Fruit fly (Drosophila melanogaster): ENCODE measurements around the gene skd.

The skd gene

DNA sequence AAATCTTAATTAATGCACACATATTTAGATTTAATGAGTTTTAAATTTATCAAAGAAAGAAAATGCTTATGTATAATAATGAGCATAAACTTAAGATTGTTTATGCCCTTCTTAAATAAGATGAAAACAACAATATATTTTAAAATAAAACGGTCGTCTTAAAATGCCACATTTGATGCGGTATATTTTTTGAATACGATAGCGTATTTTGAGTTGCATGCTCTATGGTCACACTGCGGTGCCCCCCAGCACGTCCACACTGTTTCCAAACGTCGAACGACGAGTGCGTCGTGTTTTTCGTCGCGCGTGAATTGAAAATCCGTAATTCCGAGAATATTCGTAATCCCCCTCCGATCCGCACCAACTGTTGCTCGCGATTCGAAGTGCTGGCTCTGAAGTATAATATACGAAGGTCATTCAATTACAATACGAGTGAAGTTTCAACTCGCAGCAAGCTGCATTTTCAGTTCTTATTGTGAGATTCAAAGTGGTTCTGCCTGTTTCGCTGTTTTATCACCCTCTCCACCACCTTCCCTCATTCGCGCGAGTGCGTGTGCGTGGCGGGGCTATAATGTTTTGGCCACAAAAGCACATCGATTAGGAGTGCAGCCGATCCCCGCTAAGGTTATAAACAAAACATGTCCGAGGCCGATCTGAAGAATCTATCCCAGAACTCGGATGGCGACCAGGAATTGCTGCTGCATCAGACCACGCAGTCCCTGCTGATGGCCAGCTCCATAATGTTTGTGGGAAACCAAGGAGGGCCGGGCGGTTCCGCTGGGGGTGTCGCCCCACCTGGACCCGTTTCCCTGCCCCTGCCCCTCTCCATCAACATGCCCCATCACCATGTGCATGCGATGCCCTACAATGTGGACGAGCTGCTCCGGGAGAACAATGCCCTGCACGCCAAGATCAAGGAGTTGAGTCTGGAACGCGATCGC is 7.3 kb upstream of the skd start, which contains the start of gene siz (continued):
- peak; percentile 63 for TF ChIP-seq stwl (tag; optimal IDR thresholded peaks at IDR 0.05)
- TF ChIP-seq CG9727 (GFP tag; optimal IDR thresholded peaks at IDR 0.05): peak; percentile 6
- TF ChIP-seq aop (GFP tag; IDR thresholded peaks at IDR 0.05): 0 out of 2 replicates have a peak, but pooled peaks have one; percentile 5
- TF ChIP-seq CG14860 (GFP tag; IDR thresholded peaks at IDR 0.05; ENCODE audit: partially characterized antibody): no peak
- TF ChIP-seq CG3847 (GFP tag; IDR thresholded peaks at IDR 0.05): peak; percentile 41; the same call in 1 of the 2 replicates
- peak; percentile 63 for TF ChIP-seq nmo (GFP tag; optimal IDR thresholded peaks at IDR 0.05)
- TF ChIP-seq ash1 (GFP tag; optimal IDR thresholded peaks at IDR 0.05): peak; percentile 67
- no peak for TF ChIP-seq dpn (GFP tag; optimal IDR thresholded peaks at IDR 0.05)
- peak; percentile 8 for TF ChIP-seq CG10979 (tag; optimal IDR thresholded peaks at IDR 0.05)
- TF ChIP-seq CrebB (tag; optimal IDR thresholded peaks at IDR 0.05): peak; percentile 41
- TF ChIP-seq zen2 (GFP tag; IDR thresholded peaks at IDR 0.05; ENCODE audit: partially characterized antibody): no peak
- 0 out of 2 replicates have a peak, but pooled peaks have one; percentile 25 for TF ChIP-seq CG31441 (GFP tag; IDR thresholded peaks at IDR 0.05)
- TF ChIP-seq chif (GFP tag; optimal IDR thresholded peaks at IDR 0.05): peak in 1 of 2 experiments; percentile 15
- no peak for TF ChIP-seq NfI (GFP tag; optimal IDR thresholded peaks at IDR 0.05)
- TF ChIP-seq CG30020 (tag; optimal IDR thresholded peaks at IDR 0.05): peak; percentile 35
- TF ChIP-seq CG8924 (tag; optimal IDR thresholded peaks at IDR 0.05): peak; percentile 49
- TF ChIP-seq zf30C (GFP tag; optimal IDR thresholded peaks at IDR 0.05): no peak
- TF ChIP-seq Hr78 (GFP tag; optimal IDR thresholded peaks at IDR 0.05): peak in 1 of 2 experiments; percentile 15
- TF ChIP-seq CG17361 (GFP tag; IDR thresholded peaks at IDR 0.05): peak; percentile 37; the same call in 1 of the 3 replicates
- TF ChIP-seq Fer3 (tag; optimal IDR thresholded peaks at IDR 0.05): no peak
- TF ChIP-seq tna (GFP tag; IDR thresholded peaks at IDR 0.05; ENCODE audit: partially characterized antibody): no peak; the same call in 1 of the 2 replicates
- TF ChIP-seq sug (tag; optimal IDR thresholded peaks at IDR 0.05): peak; percentile 81
- no peak for TF ChIP-seq Antp (GFP tag; optimal IDR thresholded peaks at IDR 0.05)
- TF ChIP-seq gro (GFP tag; optimal IDR thresholded peaks at IDR 0.05): peak; percentile 25
- no peak for TF ChIP-seq CG11696 (GFP tag; IDR thresholded peaks at IDR 0.05)
- no peak for TF ChIP-seq Fer2 (tag; optimal IDR thresholded peaks at IDR 0.05)
- peak; percentile 44 for TF ChIP-seq HLHmδ (GFP tag; optimal IDR thresholded peaks at IDR 0.05)
- peak; percentile 17; the same call in 1 of the 3 replicates for TF ChIP-seq Dbx (GFP tag; IDR thresholded peaks at IDR 0.05)
- TF ChIP-seq CG2116 (GFP tag; optimal IDR thresholded peaks at IDR 0.05): peak; percentile 52
- peak; percentile 42 for TF ChIP-seq mirr (GFP tag; optimal IDR thresholded peaks at IDR 0.05)
- no peak for TF ChIP-seq jigr1 (GFP tag; IDR thresholded peaks at IDR 0.05)
- TF ChIP-seq CG2712 (tag; optimal IDR thresholded peaks at IDR 0.05): peak; percentile 58
- no peak for TF ChIP-seq sima (GFP tag; optimal IDR thresholded peaks at IDR 0.05)
- peak; percentile 92 for TF ChIP-seq chm (GFP tag; IDR thresholded peaks at IDR 0.05)
- peak; percentile 33 for TF ChIP-seq CG15011 (GFP tag; optimal IDR thresholded peaks at IDR 0.05)
- TF ChIP-seq CTCF (GFP tag; optimal IDR thresholded peaks at IDR 0.05): peak; percentile 5
- TF ChIP-seq CG15601 (tag; optimal IDR thresholded peaks at IDR 0.05): peak; percentile 49
- TF ChIP-seq CG5953 (GFP tag; IDR thresholded peaks at IDR 0.05): no peak
- TF ChIP-seq CG6765 (GFP tag; optimal IDR thresholded peaks at IDR 0.05): peak; percentile 14
- TF ChIP-seq tup (GFP tag; optimal IDR thresholded peaks at IDR 0.05): no peak
- TF ChIP-seq CG10209 (GFP tag; optimal IDR thresholded peaks at IDR 0.05): no peak
- TF ChIP-seq Hr39 (optimal IDR thresholded peaks at IDR 0.05): peak; percentile 11
- TF ChIP-seq btn (GFP tag; optimal IDR thresholded peaks at IDR 0.05): no peak
- no peak for TF ChIP-seq dati (GFP tag; IDR thresholded peaks at IDR 0.05)
- no peak for TF ChIP-seq CG16779 (GFP tag; IDR thresholded peaks at IDR 0.05)
- TF ChIP-seq CG12299 (tag; optimal IDR thresholded peaks at IDR 0.05): peak; percentile 24
- TF ChIP-seq E2f2 (GFP tag; IDR thresholded peaks at IDR 0.05): peak; percentile 77
- peak; percentile 46 for TF ChIP-seq CG11504 (tag; optimal IDR thresholded peaks at IDR 0.05)
